Worm (Caenorhabditis elegans): ENCODE data around the gene sru-8.

Gene sru-8

DNA sequence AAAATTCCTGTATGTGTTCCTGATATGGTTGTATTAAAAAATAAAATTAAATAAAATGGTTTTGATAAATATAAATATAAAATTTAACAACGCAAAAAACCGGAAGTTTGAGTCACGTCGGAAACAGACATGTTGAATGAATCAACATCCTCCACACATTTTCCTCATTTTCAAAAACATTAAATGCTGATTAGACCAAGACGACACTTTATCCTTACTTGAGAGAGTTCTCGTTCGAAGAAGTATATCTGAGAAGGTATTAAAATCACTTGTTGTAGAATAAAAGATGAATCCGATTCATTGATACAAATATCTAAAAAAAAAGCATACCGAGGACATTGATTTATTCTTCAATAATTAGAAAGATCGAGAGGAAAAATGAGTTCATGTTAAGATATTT is 45.5 kb upstream of the sru-8 start:
- no peak for TF ChIP-seq tlf-1 (GFP tag; optimal IDR thresholded peaks at IDR 0.05)
- no peak for TF ChIP-seq ceh-27 (GFP tag; optimal IDR thresholded peaks at IDR 0.05)
- no peak for TF ChIP-seq Y53F4B.3 (GFP tag; IDR thresholded peaks at IDR 0.05)

DNA sequence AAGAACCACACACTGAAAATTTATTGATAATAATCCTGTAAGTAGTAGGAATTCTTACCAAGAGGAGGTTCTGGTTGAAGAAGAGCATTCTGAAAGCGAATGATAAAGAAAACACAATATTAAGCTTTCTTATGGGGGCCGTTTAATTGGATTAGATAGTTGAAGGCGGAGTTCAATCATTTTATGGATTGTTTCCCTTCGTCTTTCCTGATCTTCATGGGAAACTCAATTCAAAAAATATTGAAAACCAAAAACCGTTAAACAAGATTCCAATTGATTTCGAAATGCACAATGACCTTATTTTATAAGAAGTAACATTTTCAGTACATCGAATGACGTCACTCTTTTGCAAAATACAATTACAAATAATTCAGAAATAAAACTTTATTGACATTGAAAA is 44.6 kb upstream of the sru-8 start, which contains the start of gene F46B6.13:
TSS of gene F46B6.13 (minus strand) at position 101 of the 400 bp plus-strand sequence.
- TF ChIP-seq T07F8.4 (tag; optimal IDR thresholded peaks at IDR 0.05) (no peak), F22D6.2 (tag; optimal IDR thresholded peaks at IDR 0.05) (no peak), nhr-90 (tag; optimal IDR thresholded peaks at IDR 0.05) (no peak), F52B5.7 (tag; optimal IDR thresholded peaks at IDR 0.05) (no peak), nhr-179 (tag; optimal IDR thresholded peaks at IDR 0.05) (no peak), aptf-3 (GFP tag; IDR thresholded peaks at IDR 0.05) (no peak), rpc-1 (optimal IDR thresholded peaks at IDR 0.05) (no peak), rpc-1 (tag; optimal IDR thresholded peaks at IDR 0.05) (no peak), B0019.2 (GFP tag; conservative IDR thresholded peaks at IDR 0.05) (no peak), B0261.1 (tag; optimal IDR thresholded peaks at IDR 0.05) (no peak), die-1 (tag; optimal IDR thresholded peaks at IDR 0.05) (no peak), snpc-1.1 (tag; optimal IDR thresholded peaks at IDR 0.05; ENCODE audit: insufficient read depth) (no peak), repo-1 (tag; optimal IDR thresholded peaks at IDR 0.05) (no peak), nhr-120 (GFP tag; IDR thresholded peaks at IDR 0.05) (no peak), hlh-12 (tag; optimal IDR thresholded peaks at IDR 0.05) (no peak), attf-6 (GFP tag; IDR thresholded peaks at IDR 0.05) (no peak)

DNA sequence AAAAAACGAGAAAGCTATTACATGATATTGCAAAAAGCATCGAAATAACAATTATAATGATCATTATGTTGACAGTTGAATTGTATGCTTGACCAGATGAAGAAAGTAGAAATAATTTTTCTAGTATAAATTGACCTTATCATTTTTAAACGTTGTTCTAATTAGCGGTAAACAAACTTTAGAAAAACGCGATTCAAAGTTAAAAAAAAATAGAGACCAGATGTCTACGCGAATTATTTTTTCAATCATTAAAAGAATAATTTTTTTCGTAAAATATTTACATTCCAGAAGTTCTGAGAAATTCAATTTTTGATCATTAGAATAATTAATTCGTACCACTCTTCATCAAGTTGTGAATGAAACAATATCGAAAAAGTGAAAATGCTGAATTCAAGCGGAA is 41.7 kb upstream of the sru-8 start, which contains the start of gene F46B6.10:
TSS of gene F46B6.10 (minus strand) at position 101 of the 400 bp plus-strand sequence.
- TF ChIP-seq nhr-179 (tag; optimal IDR thresholded peaks at IDR 0.05) (no peak), ztf-25 (GFP tag; IDR thresholded peaks at IDR 0.05) (no peak), madf-6 (GFP tag; IDR thresholded peaks at IDR 0.05) (no peak), tbx-9 (tag; optimal IDR thresholded peaks at IDR 0.05; ENCODE audit: borderline replicate concordance) (no peak), mxl-1 (tag; optimal IDR thresholded peaks at IDR 0.05) (no peak), F52B5.7 (tag; optimal IDR thresholded peaks at IDR 0.05) (no peak)

DNA sequence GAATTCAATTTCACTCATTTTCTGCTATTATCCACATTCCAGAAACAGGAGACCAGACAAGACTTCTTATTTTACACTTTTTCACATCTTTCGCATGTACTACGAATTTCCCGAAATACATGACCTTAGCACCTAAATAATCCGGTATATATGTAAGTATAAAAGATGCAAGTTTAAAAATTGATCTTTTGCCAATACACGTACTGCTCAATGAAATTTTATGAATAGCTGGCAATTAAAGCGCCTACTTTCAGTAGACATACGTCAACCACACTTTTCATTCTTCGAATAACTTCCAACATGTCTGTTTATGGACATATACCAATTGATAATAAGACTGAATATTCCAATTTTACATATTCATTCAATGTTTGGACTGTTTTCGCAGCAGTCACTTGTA is 40.5 kb upstream of the sru-8 start, which contains the start of gene sru-39:
TSS of gene sru-39 (plus strand) at position 301 of the 400 bp plus-strand sequence.
- no peak for TF ChIP-seq cebp-2 (GFP tag; IDR thresholded peaks at IDR 0.05)
- no peak for TF ChIP-seq F57C9.4 (tag; optimal IDR thresholded peaks at IDR 0.05)
- TF ChIP-seq lsl-1 (GFP tag; optimal IDR thresholded peaks at IDR 0.05) = no peak
- no peak for TF ChIP-seq bed-2 (GFP tag; IDR thresholded peaks at IDR 0.05)
- no peak for TF ChIP-seq hlh-12 (tag; optimal IDR thresholded peaks at IDR 0.05)
- TF ChIP-seq B0336.3 (GFP tag; IDR thresholded peaks at IDR 0.05) = no peak
- TF ChIP-seq sea-2 (GFP tag; IDR thresholded peaks at IDR 0.05) = no peak
- no peak for TF ChIP-seq repo-1 (tag; optimal IDR thresholded peaks at IDR 0.05)
- no peak for TF ChIP-seq pbrm-1 (GFP tag; IDR thresholded peaks at IDR 0.05)
- no peak for TF ChIP-seq ztf-6 (GFP tag; IDR thresholded peaks at IDR 0.05)
- TF ChIP-seq Y53G8AR.9 (GFP tag; conservative IDR thresholded peaks at IDR 0.05) = no peak
- no peak for TF ChIP-seq snpc-1.3 (tag; optimal IDR thresholded peaks at IDR 0.05; ENCODE audit: insufficient read depth)
- no peak for TF ChIP-seq ztf-25 (GFP tag; IDR thresholded peaks at IDR 0.05)
- TF ChIP-seq lir-1 (GFP tag; conservative IDR thresholded peaks at IDR 0.05) = no peak
- TF ChIP-seq xnd-1 (tag; optimal IDR thresholded peaks at IDR 0.05) = no peak
- TF ChIP-seq aptf-2 (GFP tag; conservative IDR thresholded peaks at IDR 0.05) = no peak
- no peak for TF ChIP-seq ceh-79 (tag; optimal IDR thresholded peaks at IDR 0.05)

All from whole organism, young adult.